Fruit fly (Drosophila melanogaster) whole organism, embryonic: Measurements from ENCODE around the gene Oatp33Eb.

Source experiments
- Ada2b ChIP-seq: fragments of 200-800 bp; sonication (Bioruptor generic); IDR thresholded peaks from 2 replicates; pipeline ENCODE4 v1.3.6; 2022; ENCODE audit warnings: missing biosample characterization, missing genetic modification characterization
- Aef1 ChIP-seq: fragments of 200-800 bp; sonication (Bioruptor generic); IDR thresholded peaks from 3 replicates; pipeline ENCODE4 v1.3.6; 2022; ENCODE audit warnings: missing biosample characterization, missing genetic modification characterization
- CG10321 ChIP-seq: fragments of 200-800 bp; sonication (Bioruptor generic); IDR thresholded peaks from 2 replicates; pipeline ENCODE4 v1.3.6; 2022; ENCODE audit warnings: missing biosample characterization, missing genetic modification characterization
- CG10959 ChIP-seq: fragments of 200-800 bp; sonication (Bioruptor generic); IDR thresholded peaks from 2 replicates; pipeline ENCODE4 v1.3.6; 2022; ENCODE audit warnings: missing biosample characterization, missing genetic modification characterization
- CG11085 ChIP-seq: fragments of 200-800 bp; sonication (Bioruptor generic); IDR thresholded peaks from 2 replicates; pipeline ENCODE4 v1.3.6; 2022; ENCODE audit warnings: missing biosample characterization, missing genetic modification characterization
- CG13296 ChIP-seq: fragments of 200-800 bp; sonication (Bioruptor generic); optimal IDR thresholded peaks from 3 replicates; lab custom pipeline; 2018; ENCODE audit warnings: missing biosample characterization, mild to moderate bottlenecking, missing genetic modification characterization
- CG16779 ChIP-seq: fragments of 200-800 bp; sonication (Bioruptor generic); IDR thresholded peaks from 2 replicates; pipeline ENCODE4 v1.3.6; 2022; ENCODE audit warnings: missing biosample characterization, missing genetic modification characterization
- CG17829 ChIP-seq: fragments of 200-800 bp; optimal IDR thresholded peaks from 2 replicates; lab custom pipeline; 2019; ENCODE audit warnings: missing biosample characterization, mild to moderate bottlenecking, missing genetic modification characterization, moderate library complexity
- CG2199 ChIP-seq: fragments of 200-800 bp; sonication (Bioruptor generic); IDR thresholded peaks from 3 replicates; pipeline ENCODE4 v1.3.6; 2022; ENCODE audit warnings: missing biosample characterization, missing genetic modification characterization
- CG2202 ChIP-seq: fragments of 200-800 bp; sonication (Bioruptor generic); optimal IDR thresholded peaks from 2 replicates; lab custom pipeline; 2018; ENCODE audit warnings: missing biosample characterization, mild to moderate bottlenecking, missing genetic modification characterization
- CG3726 ChIP-seq: fragments of 200-800 bp; sonication (Bioruptor generic); IDR thresholded peaks from 3 replicates; pipeline ENCODE4, ENCODE4 v1.3.6; 2022; ENCODE audit warnings: missing biosample characterization, missing genetic modification characterization
- CG3847 ChIP-seq: fragments of 200-800 bp; sonication (Bioruptor generic); IDR thresholded peaks from 2 replicates; pipeline ENCODE4 v1.3.6; 2022; ENCODE audit warnings: missing biosample characterization, missing genetic modification characterization
- CG4730 ChIP-seq: fragments of 200-800 bp; sonication (Bioruptor generic); IDR thresholded peaks from 2 replicates; pipeline ENCODE4 v1.3.6; 2022; ENCODE audit warnings: missing biosample characterization, missing genetic modification characterization
- CG6791 ChIP-seq: fragments of 200-800 bp; sonication (Bioruptor generic); IDR thresholded peaks from 3 replicates; pipeline ENCODE4 v1.3.6; 2022; ENCODE audit warnings: missing biosample characterization, missing genetic modification characterization; ENCODE audit not compliant: partially characterized antibody
- CG9932 ChIP-seq: fragments of 200-800 bp; sonication (Bioruptor generic); IDR thresholded peaks from 2 replicates; pipeline ENCODE4 v1.3.6; 2022; ENCODE audit warnings: missing biosample characterization, missing genetic modification characterization
- Camta ChIP-seq: fragments of 200-800 bp; sonication (Bioruptor generic); optimal IDR thresholded peaks from 2 replicates; lab custom pipeline; 2016; ENCODE audit warnings: missing biosample characterization, missing genetic modification characterization
- Dref ChIP-seq: fragments of 200-800 bp; sonication (Bioruptor generic); IDR thresholded peaks from 2 replicates; pipeline ENCODE4 v1.3.6; 2022; ENCODE audit warnings: missing biosample characterization, missing genetic modification characterization
- E2f1 ChIP-seq: fragments of 200-800 bp; sonication (Bioruptor generic); IDR thresholded peaks from 2 replicates; pipeline ENCODE4 v1.3.6; 2022; ENCODE audit warnings: missing biosample characterization, missing genetic modification characterization
- Hmx ChIP-seq: fragments of 200-800 bp; sonication (Bioruptor generic); optimal IDR thresholded peaks from 2 replicates; lab custom pipeline; 2016; ENCODE audit warnings: missing biosample characterization, missing genetic modification characterization
- MBD-R2 ChIP-seq: fragments of 200-800 bp; sonication (Bioruptor generic); IDR thresholded peaks from 2 replicates; pipeline ENCODE4 v1.3.6; 2022; ENCODE audit warnings: missing biosample characterization, missing genetic modification characterization
- Mad ChIP-seq: fragments of 200-800 bp; sonication (Bioruptor generic); optimal IDR thresholded peaks from 2 replicates; lab custom pipeline; 2016; ENCODE audit warnings: missing biosample characterization, missing genetic modification characterization
- Med ChIP-seq: fragments of 200-800 bp; sonication (Bioruptor generic); peaks from one replicate; lab custom pipeline; 2016; ENCODE audit warnings: missing biosample characterization, missing genetic modification characterization, mild to moderate bottlenecking, inconsistent platforms, moderate library complexity
- NFAT ChIP-seq: fragments of 200-800 bp; sonication (Bioruptor generic); IDR thresholded peaks from 2 replicates; pipeline ENCODE4 v1.3.6; 2022; ENCODE audit warnings: missing biosample characterization, missing genetic modification characterization
- NK7.1 ChIP-seq: fragments of 200-800 bp; sonication (Bioruptor generic); optimal IDR thresholded peaks from 3 replicates; lab custom pipeline; 2016; ENCODE audit warnings: missing biosample characterization, missing genetic modification characterization
- Opbp ChIP-seq: fragments of 200-800 bp; sonication (Bioruptor generic); IDR thresholded peaks from 3 replicates; pipeline ENCODE4 v1.3.6; 2022; ENCODE audit warnings: missing biosample characterization, missing genetic modification characterization; ENCODE audit not compliant: partially characterized antibody
- Ssrp ChIP-seq: fragments of 200-800 bp; sonication (Bioruptor generic); optimal IDR thresholded peaks from 2 replicates; lab custom pipeline; 2018; ENCODE audit warnings: missing biosample characterization, mild to moderate bottlenecking, missing genetic modification characterization, moderate library complexity
- ac ChIP-seq: fragments of 200-800 bp; sonication (Bioruptor generic); optimal IDR thresholded peaks from 3 replicates; lab custom pipeline; 2017; ENCODE audit warnings: missing biosample characterization, mild to moderate bottlenecking, missing genetic modification characterization
- cas ChIP-seq: fragments of 200-800 bp; sonication (Bioruptor generic); IDR thresholded peaks from 2 replicates; pipeline ENCODE4 v1.3.6; 2022; ENCODE audit warnings: missing biosample characterization, missing genetic modification characterization
- ci ChIP-seq: fragments of 200-800 bp; sonication (Bioruptor generic); IDR thresholded peaks from 3 replicates; pipeline ENCODE4 v1.3.6; 2022; ENCODE audit warnings: missing biosample characterization, missing genetic modification characterization
- exex ChIP-seq: fragments of 200-800 bp; sonication (Bioruptor generic); optimal IDR thresholded peaks from 4 replicates; lab custom pipeline; 2018; ENCODE audit warnings: missing biosample characterization, mild to moderate bottlenecking, missing genetic modification characterization, moderate library complexity
- fd102C ChIP-seq: fragments of 200-800 bp; sonication (Bioruptor generic); optimal IDR thresholded peaks from 2 replicates; lab custom pipeline; 2018; ENCODE audit warnings: missing biosample characterization, mild to moderate bottlenecking, missing genetic modification characterization, moderate library complexity
- gcm ChIP-seq: fragments of 200-800 bp; sonication (Bioruptor generic); optimal IDR thresholded peaks from 2 replicates; lab custom pipeline; 2019; ENCODE audit warnings: missing biosample characterization, mild to moderate bottlenecking, missing genetic modification characterization, moderate library complexity
- her ChIP-seq: fragments of 200-800 bp; sonication (Bioruptor generic); optimal IDR thresholded peaks from 2 replicates; lab custom pipeline; 2016; ENCODE audit warnings: missing biosample characterization, missing genetic modification characterization
- jigr1 ChIP-seq: fragments of 200-800 bp; sonication (Bioruptor generic); IDR thresholded peaks from 3 replicates; pipeline ENCODE4 v1.3.6; 2022; ENCODE audit warnings: missing biosample characterization, missing genetic modification characterization
- peb ChIP-seq: fragments of 200-800 bp; sonication (Bioruptor generic); IDR thresholded peaks from 2 replicates; pipeline ENCODE4 v1.3.6; 2022; ENCODE audit warnings: missing biosample characterization, missing genetic modification characterization
- pfk ChIP-seq: fragments of 200-800 bp; sonication (Bioruptor generic); optimal IDR thresholded peaks from 2 replicates; lab custom pipeline; 2018; ENCODE audit warnings: missing biosample characterization, mild to moderate bottlenecking, missing genetic modification characterization, moderate library complexity
- sima ChIP-seq: fragments of 200-800 bp; sonication (Bioruptor generic); optimal IDR thresholded peaks from 2 replicates; lab custom pipeline; 2016; ENCODE audit warnings: missing biosample characterization, missing genetic modification characterization
- so ChIP-seq: fragments of 200-800 bp; sonication (Bioruptor generic); IDR thresholded peaks from 3 replicates; pipeline ENCODE4 v1.3.6; 2022; ENCODE audit warnings: missing biosample characterization, missing genetic modification characterization
- ttk ChIP-seq: fragments of 200-800 bp; sonication (Bioruptor generic); IDR thresholded peaks from 2 replicates; pipeline ENCODE4 v2.1.2; 2022; ENCODE audit warnings: missing biosample characterization, missing genetic modification characterization
- vnd ChIP-seq: fragments of 200-800 bp; sonication (Bioruptor generic); IDR thresholded peaks from 3 replicates; pipeline ENCODE4 v1.3.6; 2022; ENCODE audit warnings: missing biosample characterization, missing genetic modification characterization; ENCODE audit not compliant: partially characterized antibody
- wdn ChIP-seq: fragments of 200-800 bp; sonication (Bioruptor generic); IDR thresholded peaks from 2 replicates; pipeline ENCODE4 v1.3.6; 2022; ENCODE audit warnings: missing biosample characterization, missing genetic modification characterization
- wor ChIP-seq: fragments of 200-800 bp; sonication (Bioruptor generic); IDR thresholded peaks from 2 replicates; pipeline ENCODE4 v1.3.6; 2022; ENCODE audit warnings: missing biosample characterization, missing genetic modification characterization
- yki ChIP-seq: fragments of >200 bp; optimal IDR thresholded peaks from 3 replicates; lab custom pipeline; 2018
- zfh2 ChIP-seq: fragments of 200-800 bp; sonication (Bioruptor generic); optimal IDR thresholded peaks from 2 replicates; lab custom pipeline; 2016; ENCODE audit warnings: missing biosample characterization, missing genetic modification characterization

Oatp33Eb gene

dm6 chr2L:12457715-12458114 lies 9.4 kb downstream of the Oatp33Eb start (continued):
- TF ChIP-seq CG6791 (GFP tag; lab: Robert Waterston, UW) (peak; percentile 33; the same call in 1 of the 3 replicates), E2f1 (GFP tag; lab: Robert Waterston, UW) (no peak), Aef1 (GFP tag; lab: Robert Waterston, UW) (no peak), Ada2b (GFP tag; lab: Robert Waterston, UW) (no peak; the same call in 1 of the 2 replicates), ci (GFP tag; lab: Robert Waterston, UW) (0 out of 3 replicates have a peak, but pooled peaks have one; percentile 37), CG10959 (no peak), CG3847 (GFP tag; lab: Robert Waterston, UW) (0 out of 2 replicates have a peak, but pooled peaks have one; percentile 10), CG11085 (GFP tag; lab: Robert Waterston, UW) (0 out of 2 replicates have a peak, but pooled peaks have one; percentile 19), her (GFP tag; lab: Kevin White, UChicago) (peak; percentile 6), zfh2 (GFP tag; lab: Kevin White, UChicago) (no peak), Mad (GFP tag; lab: Kevin White, UChicago) (peak; percentile 9), MBD-R2 (GFP tag; lab: Robert Waterston, UW) (0 out of 2 replicates have a peak, but pooled peaks have one; percentile 6), Camta (GFP tag; lab: Kevin White, UChicago) (no peak), Med (peak; percentile 65), wdn (GFP tag; lab: Robert Waterston, UW) (no peak), CG17829 (tag; lab: Kevin White, UChicago) (no peak), Opbp (no peak), Dref (GFP tag; lab: Robert Waterston, UW) (no peak), vnd (GFP tag; lab: Robert Waterston, UW) (no peak), yki (no peak), NK7.1 (GFP tag; lab: Kevin White, UChicago) (no peak), pfk (GFP tag; lab: Kevin White, UChicago) (no peak), Ssrp (tag; lab: Kevin White, UChicago) (no peak), exex (tag; lab: Kevin White, UChicago) (no peak), jigr1 (GFP tag; lab: Robert Waterston, UW) (no peak), CG9932 (GFP tag; lab: Robert Waterston, UW) (0 out of 2 replicates have a peak, but pooled peaks have one; percentile 37), CG4730 (GFP tag; lab: Robert Waterston, UW) (no peak), CG2202 (tag; lab: Kevin White, UChicago) (no peak), ttk (GFP tag; lab: Robert Waterston, UW) (no peak), ac (GFP tag; lab: Kevin White, UChicago) (peak; percentile 98), peb (GFP tag; lab: Robert Waterston, UW) (0 out of 2 replicates have a peak, but pooled peaks have one; percentile 5), gcm (GFP tag; lab: Kevin White, UChicago) (no peak), sima (GFP tag; lab: Kevin White, UChicago) (no peak), cas (GFP tag; lab: Robert Waterston, UW) (0 out of 2 replicates have a peak, but pooled peaks have one; percentile 8), Hmx (GFP tag; lab: Kevin White, UChicago) (no peak), CG2199 (GFP tag; lab: Robert Waterston, UW) (0 out of 3 replicates have a peak, but pooled peaks have one; percentile 25), CG10321 (GFP tag; lab: Robert Waterston, UW) (0 out of 2 replicates have a peak, but pooled peaks have one; percentile 4), wor (GFP tag; lab: Robert Waterston, UW) (no peak), CG13296 (GFP tag; lab: Kevin White, UChicago) (no peak), NFAT (GFP tag; lab: Robert Waterston, UW) (0 out of 2 replicates have a peak, but pooled peaks have one; percentile 6), CG16779 (GFP tag; lab: Robert Waterston, UW) (no peak), CG3726 (0 out of 3 replicates have a peak, but pooled peaks have one; percentile 35), so (GFP tag; lab: Robert Waterston, UW) (no peak), fd102C (GFP tag; lab: Kevin White, UChicago) (no peak)
